Fruit fly (Drosophila melanogaster): Measurements from ENCODE around the gene Scsalpha1.

The Scsalpha1 gene

DNA sequence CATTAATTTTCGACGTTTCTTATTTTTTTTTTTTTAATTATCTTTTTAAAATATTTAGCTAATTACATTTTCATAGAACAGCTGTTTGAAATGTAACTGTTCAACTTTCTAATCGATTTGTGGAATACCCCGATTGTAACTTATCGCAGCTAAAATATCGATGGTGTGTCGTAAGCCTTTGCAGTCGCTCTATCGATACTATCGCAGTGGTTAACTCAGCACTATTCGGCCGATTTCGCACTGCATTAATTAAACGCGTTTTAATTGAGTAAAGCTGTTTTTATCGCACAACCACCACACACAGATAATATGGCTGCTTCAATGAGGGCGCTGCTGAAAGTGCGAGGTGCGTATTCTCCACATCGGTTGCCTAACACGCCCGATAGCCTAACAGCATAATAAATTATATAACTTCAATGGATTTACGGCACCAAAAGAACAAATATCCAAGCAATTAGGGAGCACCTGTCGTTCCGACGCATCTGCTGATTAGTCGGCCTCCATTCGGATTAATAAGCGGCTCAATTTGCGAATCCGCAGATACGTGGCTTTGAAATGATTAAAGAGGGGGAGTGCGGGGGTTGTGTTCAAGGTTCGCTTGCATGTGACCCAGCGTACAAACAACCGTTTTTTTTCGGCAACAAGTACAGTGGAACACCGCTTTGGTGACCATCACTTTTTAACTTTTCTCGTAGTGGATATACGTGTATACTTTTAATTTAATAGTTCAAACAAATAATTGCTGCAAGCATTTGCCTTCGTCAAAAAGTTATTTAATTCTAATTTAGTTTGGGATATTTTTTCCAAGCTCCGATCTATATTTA is at the start of gene Scsalpha1 (continued):
- TF ChIP-seq Gsc (GFP tag; IDR thresholded peaks at IDR 0.05): no peak
- no peak for TF ChIP-seq usp (GFP tag; optimal IDR thresholded peaks at IDR 0.05)
- no peak for TF ChIP-seq Hr39 (optimal IDR thresholded peaks at IDR 0.05)
- TF ChIP-seq CG8924 (tag; optimal IDR thresholded peaks at IDR 0.05): peak; percentile 20
- TF ChIP-seq dpn (GFP tag; optimal IDR thresholded peaks at IDR 0.05): peak in 1 of 2 experiments; percentile 16
- peak; percentile 20 for TF ChIP-seq Deaf1 (tag; optimal IDR thresholded peaks at IDR 0.05)
- TF ChIP-seq CG14050 (GFP tag; IDR thresholded peaks at IDR 0.05): peak; percentile 54
- TF ChIP-seq fru (optimal IDR thresholded peaks at IDR 0.05): no peak
- TF ChIP-seq jigr1 (GFP tag; IDR thresholded peaks at IDR 0.05): no peak
- TF ChIP-seq Hr78 (GFP tag; optimal IDR thresholded peaks at IDR 0.05): peak in 1 of 2 experiments; percentile 83
- peak; percentile 46; the same call in 1 of the 3 replicates for TF ChIP-seq Optix (GFP tag; IDR thresholded peaks at IDR 0.05)
- TF ChIP-seq Atf3 (GFP tag; optimal IDR thresholded peaks at IDR 0.05): no peak
- TF ChIP-seq sima (GFP tag; optimal IDR thresholded peaks at IDR 0.05): no peak
- TF ChIP-seq Oli (tag; optimal IDR thresholded peaks at IDR 0.05): peak; percentile 55
- no peak for TF ChIP-seq scrt (GFP tag; optimal IDR thresholded peaks at IDR 0.05)
- TF ChIP-seq pb (GFP tag; optimal IDR thresholded peaks at IDR 0.05): peak; percentile 15
- peak; percentile 84 for TF ChIP-seq ftz-f1 (GFP tag; optimal IDR thresholded peaks at IDR 0.05)
- TF ChIP-seq klu (GFP tag; IDR thresholded peaks at IDR 0.05): no peak
- TF ChIP-seq Med (GFP tag): peak; percentile 89
- no peak for TF ChIP-seq D19B (GFP tag; optimal IDR thresholded peaks at IDR 0.05)
- peak; percentile 20 for TF ChIP-seq ATbp (GFP tag; optimal IDR thresholded peaks at IDR 0.05)
- TF ChIP-seq CG6175 (GFP tag; IDR thresholded peaks at IDR 0.05): no peak
- peak; percentile 7 for TF ChIP-seq zfh2 (GFP tag; optimal IDR thresholded peaks at IDR 0.05)
- no peak for TF ChIP-seq lbe (GFP tag; optimal IDR thresholded peaks at IDR 0.05)
- TF ChIP-seq Hsf (GFP tag; optimal IDR thresholded peaks at IDR 0.05): peak; percentile 32
- peak; percentile 59 for TF ChIP-seq ssp (GFP tag; IDR thresholded peaks at IDR 0.05)
- no peak for TF ChIP-seq CG4424 (GFP tag; optimal IDR thresholded peaks at IDR 0.05)
- peak; percentile 49; the same call in 1 of the 3 replicates for TF ChIP-seq tgo (GFP tag; IDR thresholded peaks at IDR 0.05)
- no peak for TF ChIP-seq salm (tag; optimal IDR thresholded peaks at IDR 0.05)
- TF ChIP-seq CG16779 (GFP tag; IDR thresholded peaks at IDR 0.05): no peak
- peak; percentile 40 for TF ChIP-seq Ets97D (GFP tag; optimal IDR thresholded peaks at IDR 0.05)
- TF ChIP-seq CG7745 (tag; optimal IDR thresholded peaks at IDR 0.05): peak; percentile 12
- peak; percentile 25 for TF ChIP-seq CG12942 (GFP tag; optimal IDR thresholded peaks at IDR 0.05)
- no peak for TF ChIP-seq CG1832 (GFP tag; optimal IDR thresholded peaks at IDR 0.05)
- peak; percentile 79 for TF ChIP-seq nom (GFP tag; optimal IDR thresholded peaks at IDR 0.05)
- TF ChIP-seq PHDP (tag; optimal IDR thresholded peaks at IDR 0.05): peak; percentile 41
- TF ChIP-seq zen2 (GFP tag; IDR thresholded peaks at IDR 0.05; ENCODE audit: partially characterized antibody): peak; percentile 98
- no peak for TF ChIP-seq da (GFP tag; optimal IDR thresholded peaks at IDR 0.05)
- TF ChIP-seq CG3726 (GFP tag; IDR thresholded peaks at IDR 0.05): no peak
- peak; percentile 15 for TF ChIP-seq kni (GFP tag; optimal IDR thresholded peaks at IDR 0.05)
- TF ChIP-seq Lhr (GFP tag; optimal IDR thresholded peaks at IDR 0.05): peak; percentile 45
- peak; percentile 20 for TF ChIP-seq HHEX (GFP tag; optimal IDR thresholded peaks at IDR 0.05)
- no peak for TF ChIP-seq CG5953 (GFP tag; IDR thresholded peaks at IDR 0.05)
- TF ChIP-seq Poxn (GFP tag; IDR thresholded peaks at IDR 0.05): no peak
- no peak for TF ChIP-seq CG4404 (GFP tag; IDR thresholded peaks at IDR 0.05)
- no peak for TF ChIP-seq CG7786 (GFP tag; optimal IDR thresholded peaks at IDR 0.05)
- TF ChIP-seq CG10959 (GFP tag; IDR thresholded peaks at IDR 0.05): no peak
- peak; percentile 56; the same call in 1 of the 3 replicates for TF ChIP-seq ase (GFP tag; IDR thresholded peaks at IDR 0.05)
- no peak for TF ChIP-seq Oaz (GFP tag; IDR thresholded peaks at IDR 0.05)
- TF ChIP-seq HLH3B (GFP tag; IDR thresholded peaks at IDR 0.05): peak; percentile 54; the same call in 1 of the 2 replicates

All from whole organism, embryonic.